Worm (Caenorhabditis elegans): ENCODE measurements around the gene ivns-1.

DNA sequence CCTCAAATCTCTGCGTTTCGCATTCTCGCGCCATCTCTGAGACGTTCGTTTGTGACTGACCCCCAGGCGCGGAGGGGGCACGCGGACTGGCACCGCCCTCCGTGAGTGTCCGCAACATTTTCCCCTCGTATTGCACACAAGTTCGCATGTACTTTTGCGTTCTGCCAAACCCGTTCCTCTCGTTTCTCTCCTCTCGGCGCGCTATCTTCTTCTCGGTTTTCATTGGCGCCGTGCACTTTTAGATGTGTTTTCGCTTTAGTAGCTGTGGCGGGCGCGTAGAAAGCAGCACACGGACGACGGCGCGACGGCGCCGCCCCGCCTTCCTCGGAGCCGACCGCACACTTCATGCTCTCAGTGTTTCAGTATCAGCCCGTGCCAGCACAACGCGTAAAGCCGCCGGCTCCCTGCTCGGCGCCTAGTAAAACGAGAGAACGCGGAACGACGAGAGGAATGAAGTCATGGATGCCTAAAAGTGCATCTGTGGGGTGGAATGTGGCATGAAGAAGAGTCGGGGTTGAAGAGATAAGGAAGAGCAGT is 21.3 kb upstream of the ivns-1 start:
- TF ChIP-seq ceh-45 (GFP tag; IDR thresholded peaks at IDR 0.05) (no peak), ceh-2 (tag; optimal IDR thresholded peaks at IDR 0.05) (no peak), pag-3 (tag; optimal IDR thresholded peaks at IDR 0.05; ENCODE audit: borderline replicate concordance) (no peak)
